Worm (Caenorhabditis elegans) whole organism, L4/young adult: ENCODE results near the gene atx-3.

Source experiments
- W03F9.2 ChIP-seq: fragments of 150-350 bp; optimal IDR thresholded peaks from 2 replicates; lab custom pipeline; 2014; ENCODE audit warnings: missing biosample characterization, missing genetic modification characterization
- dao-5 ChIP-seq: sonication (generic microtip); optimal IDR thresholded peaks from 2 replicates; lab custom pipeline; 2016; ENCODE audit warnings: missing genotype, missing genetic modification characterization, moderate library complexity, missing compliant biosample characterization
- him-1 ChIP-seq: sonication (generic microtip); optimal IDR thresholded peaks from 2 replicates; lab custom pipeline; 2016; ENCODE audit warnings: missing genotype, missing genetic modification reagents, missing genetic modification characterization, missing compliant biosample characterization

Gene atx-3

DNA sequence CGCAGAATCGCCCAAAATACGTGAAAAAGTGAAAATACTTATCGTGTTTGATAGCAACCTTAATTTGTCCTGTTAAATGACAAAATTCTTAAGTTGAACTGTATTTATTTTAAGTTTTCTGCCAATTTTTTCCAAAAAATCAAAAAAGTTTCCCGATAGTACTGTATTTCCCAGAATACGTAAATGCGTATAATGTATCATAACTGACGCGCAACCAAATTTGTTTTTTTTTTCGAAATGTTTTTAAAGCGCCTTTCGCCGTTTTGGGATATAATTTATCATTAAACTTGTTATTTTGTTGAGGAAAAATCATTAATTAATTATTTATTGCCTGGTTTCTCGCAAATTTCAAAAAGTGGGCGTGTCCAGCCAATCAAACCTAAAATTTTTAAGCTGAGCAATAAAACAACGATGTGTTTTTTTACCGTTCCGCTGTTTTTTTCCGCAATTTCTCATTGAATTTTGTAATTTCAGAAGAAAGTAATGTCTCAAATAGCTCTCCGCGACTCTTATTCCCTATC lies 6.2 kb downstream of the atx-3 start, which contains the start of gene fbxa-95:
TSS of gene fbxa-95 (plus strand) at position 471 of the 521 bp plus-strand sequence.
- TF ChIP-seq dao-5 (tag; lab: Kevin White, UChicago) = no peak

DNA sequence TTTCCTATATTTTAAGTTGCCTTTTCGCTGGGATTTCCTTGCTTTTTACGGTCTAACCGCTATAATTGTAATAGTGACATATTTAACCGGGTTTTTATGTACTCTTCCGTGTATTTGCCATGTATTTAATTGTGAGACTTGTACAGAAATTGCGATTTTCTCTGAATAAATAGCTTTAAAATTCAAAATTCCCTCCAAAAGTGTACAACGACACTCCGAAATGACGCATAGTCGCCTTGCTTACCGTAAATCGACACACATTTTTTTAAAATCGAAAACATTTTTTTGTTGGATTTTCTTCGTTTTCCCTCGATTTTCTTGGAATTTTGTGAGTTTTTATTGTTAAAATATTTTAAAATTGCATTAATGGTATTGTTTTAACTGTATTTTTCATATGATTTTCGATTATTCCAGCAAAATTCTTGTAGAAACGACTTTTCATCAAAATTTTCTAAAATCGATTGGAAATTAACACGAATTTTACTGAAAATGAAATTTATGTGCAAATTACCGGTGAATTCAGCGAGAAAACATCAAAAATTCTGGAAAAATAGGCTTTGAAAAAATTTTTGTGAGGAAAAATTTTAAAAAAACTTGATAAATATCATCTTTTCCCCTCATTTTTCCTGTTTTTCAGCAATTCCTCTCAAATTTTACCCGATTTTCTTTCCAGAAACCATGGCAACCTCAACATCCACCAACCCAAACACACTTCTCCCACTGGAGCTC lies 7.4 kb downstream of the atx-3 start, which contains the start of gene lsm-5:
TSS of gene lsm-5 (plus strand) at position 679 of the 729 bp plus-strand sequence.
- no peak for TF ChIP-seq dao-5 (tag; lab: Kevin White, UChicago)
- no peak for TF ChIP-seq W03F9.2 (tag; lab: Kevin White, UChicago)
- TF ChIP-seq him-1 (tag; lab: Kevin White, UChicago) = no peak

ce11 chrV:15568381-15568780 lies 8.9 kb downstream of the atx-3 start:
- no peak for TF ChIP-seq W03F9.2 (tag; lab: Kevin White, UChicago)
- no peak for TF ChIP-seq him-1 (tag; lab: Kevin White, UChicago)
- TF ChIP-seq dao-5 (tag; lab: Kevin White, UChicago) = no peak

DNA sequence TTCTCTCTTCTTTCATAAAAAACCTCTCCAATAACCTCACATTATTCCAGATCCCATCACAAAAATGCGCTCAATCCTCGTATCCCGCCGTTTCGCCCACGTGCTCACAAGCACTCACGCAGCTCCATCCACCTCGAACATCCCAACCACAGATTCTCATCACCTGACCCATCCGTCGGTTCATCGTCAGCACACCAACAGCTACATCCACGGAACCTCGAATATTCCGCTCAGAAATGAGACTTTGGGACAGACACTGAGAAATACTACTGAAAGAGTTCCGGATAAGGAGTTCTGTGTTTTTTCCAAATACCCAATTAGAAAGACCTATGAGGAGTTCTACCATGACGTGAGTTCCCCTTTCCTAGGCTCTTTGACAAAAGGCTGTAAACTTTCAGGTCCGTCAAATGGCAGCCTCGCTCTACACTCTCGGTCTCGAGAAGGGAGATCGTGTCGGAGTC lies 9.9 kb downstream of the atx-3 start, which contains the start of gene acs-2:
TSS of gene acs-2 (plus strand) at position 51 of the 461 bp plus-strand sequence.
- TF ChIP-seq W03F9.2 (tag; lab: Kevin White, UChicago) = no peak
- no peak for TF ChIP-seq dao-5 (tag; lab: Kevin White, UChicago)
- TF ChIP-seq him-1 (tag; lab: Kevin White, UChicago) = no peak

DNA sequence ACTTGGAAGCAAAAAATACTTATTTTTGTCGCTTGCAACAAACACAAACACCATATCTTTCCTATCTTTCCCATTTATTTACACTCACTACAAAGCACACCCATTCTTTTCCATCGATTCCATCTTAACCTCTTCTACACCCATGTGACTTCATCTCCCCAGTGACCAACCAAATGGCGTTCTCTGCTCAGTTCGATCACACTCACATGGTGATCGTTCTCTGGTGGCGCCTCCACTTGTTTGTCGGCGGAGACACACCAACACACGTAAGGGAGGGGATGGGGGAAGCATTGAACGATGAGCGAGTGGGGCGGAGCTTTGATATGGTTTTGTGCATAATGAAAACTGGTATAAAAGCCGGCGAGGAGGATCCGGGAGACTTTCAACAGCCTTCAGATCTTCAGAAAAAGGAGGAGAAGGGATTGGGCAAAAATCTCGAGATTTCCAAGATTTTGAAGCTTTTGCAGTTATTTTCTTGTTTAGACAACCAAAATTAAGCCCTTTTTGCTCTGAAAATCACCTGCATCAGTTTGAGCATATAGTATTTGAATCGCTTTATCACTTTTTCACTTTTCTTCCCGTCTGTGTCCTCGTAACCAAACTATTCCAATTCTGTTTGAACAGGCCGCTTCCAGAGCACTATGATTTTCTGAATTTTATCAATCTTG lies 10.6 kb downstream of the atx-3 start:
- no peak for TF ChIP-seq W03F9.2 (tag; lab: Kevin White, UChicago)
- no peak for TF ChIP-seq dao-5 (tag; lab: Kevin White, UChicago)
- TF ChIP-seq him-1 (tag; lab: Kevin White, UChicago) = peak; percentile 22

DNA sequence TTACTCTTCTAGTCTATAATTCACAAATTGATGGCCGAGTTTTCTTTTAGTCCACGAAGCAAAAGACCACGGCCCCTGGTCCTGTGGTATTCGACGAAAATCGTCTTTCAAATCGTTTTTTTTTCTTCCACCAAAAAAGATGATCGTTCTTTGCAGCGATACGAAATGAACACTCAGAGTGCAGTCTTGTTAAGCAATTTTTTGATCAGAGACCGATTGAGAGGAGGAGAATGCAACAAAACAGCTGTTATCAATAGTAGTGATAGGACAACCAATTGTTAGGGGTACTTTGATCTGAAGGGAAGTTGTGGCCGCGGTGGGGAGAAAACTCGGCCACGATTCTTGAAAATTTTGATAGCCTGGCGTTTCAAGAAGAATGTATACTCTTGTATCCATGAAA lies 13.3 kb downstream of the atx-3 start:
- TF ChIP-seq dao-5 (tag; lab: Kevin White, UChicago) (no peak), W03F9.2 (tag; lab: Kevin White, UChicago) (no peak), him-1 (tag; lab: Kevin White, UChicago) (no peak)

DNA sequence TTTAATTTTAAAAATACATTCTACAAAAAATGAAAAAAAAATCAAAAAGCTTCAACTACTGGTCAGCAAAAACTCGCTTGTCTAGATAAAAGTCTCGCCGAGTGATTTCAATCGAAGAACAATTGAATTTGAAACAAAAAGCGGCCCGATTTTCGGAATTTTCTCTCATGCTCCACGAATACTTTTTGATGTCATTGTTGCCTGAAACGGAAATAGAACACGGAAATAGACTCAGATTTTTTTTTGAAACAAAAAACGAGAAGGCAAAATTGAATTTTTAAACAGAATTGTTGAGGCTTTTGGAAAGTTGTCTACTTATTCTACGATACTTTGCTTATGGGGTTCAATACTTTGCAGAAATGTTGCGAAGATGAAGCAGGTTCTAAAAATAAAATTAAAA lies 13.8 kb downstream of the atx-3 start:
- TF ChIP-seq W03F9.2 (tag; lab: Kevin White, UChicago) (no peak), dao-5 (tag; lab: Kevin White, UChicago) (no peak), him-1 (tag; lab: Kevin White, UChicago) (no peak)

ce11 chrV:15562541-15562940 lies 14.7 kb downstream of the atx-3 start:
- no peak for TF ChIP-seq dao-5 (tag; lab: Kevin White, UChicago)
- no peak for TF ChIP-seq W03F9.2 (tag; lab: Kevin White, UChicago)
- TF ChIP-seq him-1 (tag; lab: Kevin White, UChicago) = no peak

DNA sequence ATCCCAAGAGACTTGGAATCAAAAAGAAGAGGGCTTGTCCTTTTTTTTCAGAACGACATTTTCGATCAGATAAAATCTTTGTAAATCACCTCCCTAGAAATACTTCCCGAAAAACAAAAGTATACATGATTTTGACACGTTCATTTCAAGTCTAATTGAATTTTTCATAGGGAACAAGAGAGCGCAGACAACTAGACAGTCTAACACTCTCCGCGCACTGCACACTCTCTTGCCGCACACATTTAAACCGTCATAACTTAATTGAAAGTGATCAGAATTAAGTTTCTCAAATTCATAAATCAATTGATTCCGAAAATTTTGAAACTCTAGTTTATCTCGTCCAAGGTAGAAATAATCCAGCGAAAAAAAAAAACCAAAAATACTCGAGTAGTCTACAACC lies 17.5 kb downstream of the atx-3 start:
- TF ChIP-seq dao-5 (tag; lab: Kevin White, UChicago) (no peak), him-1 (tag; lab: Kevin White, UChicago) (no peak)

- TF ChIP-seq him-1 (tag; lab: Kevin White, UChicago) = no peak
- no peak for TF ChIP-seq dao-5 (tag; lab: Kevin White, UChicago)
- TF ChIP-seq W03F9.2 (tag; lab: Kevin White, UChicago) = no peak
These were observed 18.2 kb downstream of the atx-3 start, which contains the start of gene acr-18 for ce11 chrV:15559047-15559446. TSS of gene acr-18 (minus strand) at chrV:15559147.

ce11 chrV:15553869-15554268 lies 23.4 kb downstream of the atx-3 start:
- TF ChIP-seq dao-5 (tag; lab: Kevin White, UChicago) (no peak), W03F9.2 (tag; lab: Kevin White, UChicago) (no peak), him-1 (tag; lab: Kevin White, UChicago) (no peak)

- TF ChIP-seq him-1 (tag; lab: Kevin White, UChicago) (peak; percentile 37), dao-5 (tag; lab: Kevin White, UChicago) (no peak)
These were observed 25.6 kb downstream of the atx-3 start for ce11 chrV:15551642-15552041.

DNA sequence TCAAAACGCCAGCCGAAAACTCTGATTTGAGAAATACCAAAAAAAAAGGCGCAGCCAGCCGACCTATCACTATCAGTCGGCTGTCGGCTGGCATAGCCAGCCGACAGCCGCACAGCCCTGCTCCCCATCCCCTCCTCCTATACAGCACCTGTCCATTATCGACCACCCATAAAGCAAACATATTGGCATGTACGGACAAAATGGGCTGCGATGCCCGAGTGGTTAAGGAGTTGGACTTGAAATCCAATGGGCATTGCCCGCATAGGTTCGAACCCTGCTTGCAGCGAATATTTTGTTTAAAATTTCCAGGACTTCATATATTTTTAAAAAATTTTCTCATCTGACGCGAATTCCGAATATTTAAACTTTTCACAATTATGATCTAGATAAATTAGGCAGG lies 26.8 kb downstream of the atx-3 start:
- TF ChIP-seq W03F9.2 (tag; lab: Kevin White, UChicago) (no peak), dao-5 (tag; lab: Kevin White, UChicago) (no peak), him-1 (tag; lab: Kevin White, UChicago) (no peak)
